Fruit fly (Drosophila melanogaster): Measurements from ENCODE around the gene CG3285.

The CG3285 gene

DNA sequence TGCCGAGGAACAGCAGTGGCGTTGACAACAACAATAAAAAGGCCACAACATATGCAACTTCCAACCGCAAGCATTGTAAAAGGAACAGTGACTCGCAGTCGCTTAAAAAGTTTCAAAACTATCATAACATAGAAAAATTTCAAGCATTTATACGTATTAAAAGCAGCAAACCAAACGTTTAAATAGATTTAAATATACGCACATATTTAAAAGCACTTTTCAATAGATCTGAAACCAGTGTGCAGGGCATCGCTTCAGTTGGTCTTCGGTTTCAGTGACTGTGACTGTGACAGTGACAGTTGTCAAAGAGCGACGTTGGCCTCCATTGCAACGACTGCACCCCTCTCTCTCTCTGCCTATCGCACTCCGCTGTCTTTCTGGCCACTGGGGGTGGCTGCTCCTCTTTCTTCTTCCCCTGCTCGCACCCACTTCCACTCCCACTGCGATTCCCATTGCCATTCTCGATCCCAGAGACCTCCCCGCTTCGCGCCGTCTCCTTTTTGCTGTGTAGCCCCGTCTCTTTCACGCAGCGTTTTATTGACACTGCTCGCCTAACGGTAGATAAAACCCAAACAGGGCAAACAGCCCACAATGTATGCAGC, 17.5 kb downstream of the CG3285 start (continued):
- TF ChIP-seq CG9932 (GFP tag; IDR thresholded peaks at IDR 0.05): no peak
- TF ChIP-seq CG11398 (GFP tag; optimal IDR thresholded peaks at IDR 0.05): peak; percentile 2
- TF ChIP-seq tio (GFP tag; optimal IDR thresholded peaks at IDR 0.05): peak; percentile 61
- TF ChIP-seq Abd-B (GFP tag; optimal IDR thresholded peaks at IDR 0.05): peak; percentile 68
- TF ChIP-seq jumu (GFP tag; optimal IDR thresholded peaks at IDR 0.05): peak; percentile 53
- peak; percentile 89 for TF ChIP-seq CG18262 (tag; optimal IDR thresholded peaks at IDR 0.05)
- peak; percentile 29 for TF ChIP-seq CG30431 (GFP tag; optimal IDR thresholded peaks at IDR 0.05)
- TF ChIP-seq Drgx (GFP tag; IDR thresholded peaks at IDR 0.05): peak; percentile 98
- TF ChIP-seq CG31388 (GFP tag; optimal IDR thresholded peaks at IDR 0.05): peak; percentile 22
- no peak for TF ChIP-seq ftz-f1 (GFP tag; optimal IDR thresholded peaks at IDR 0.05)
- TF ChIP-seq salm (tag; optimal IDR thresholded peaks at IDR 0.05): peak; percentile 66
- TF ChIP-seq CG6654 (GFP tag; optimal IDR thresholded peaks at IDR 0.05): peak; percentile 62
- TF ChIP-seq tap (tag; optimal IDR thresholded peaks at IDR 0.05): peak; percentile 79
- peak; percentile 78 for TF ChIP-seq sob (GFP tag; IDR thresholded peaks at IDR 0.05)
- TF ChIP-seq Dek (tag; optimal IDR thresholded peaks at IDR 0.05): peak; percentile 47
- no peak for TF ChIP-seq fru (optimal IDR thresholded peaks at IDR 0.05)
- peak; percentile 85 for TF ChIP-seq H2.0 (GFP tag; IDR thresholded peaks at IDR 0.05)
- TF ChIP-seq phol (tag; optimal IDR thresholded peaks at IDR 0.05): peak; percentile 89
- peak; percentile 32 for TF ChIP-seq crc (GFP tag; optimal IDR thresholded peaks at IDR 0.05)
- TF ChIP-seq E2f2 (GFP tag; IDR thresholded peaks at IDR 0.05): peak; percentile 68; the same call in 1 of the 2 replicates
- TF ChIP-seq ssp (GFP tag; IDR thresholded peaks at IDR 0.05): peak; percentile 70
- TF ChIP-seq otp (GFP tag; IDR thresholded peaks at IDR 0.05): peak; percentile 93
- TF ChIP-seq CG33557 (GFP tag; optimal IDR thresholded peaks at IDR 0.05): no peak
- TF ChIP-seq CG1647 (GFP tag; optimal IDR thresholded peaks at IDR 0.05): peak; percentile 51
- peak; percentile 79 for TF ChIP-seq CG6254 (GFP tag; optimal IDR thresholded peaks at IDR 0.05)
- peak; percentile 77 for TF ChIP-seq Gsc (GFP tag; IDR thresholded peaks at IDR 0.05)
- TF ChIP-seq CkIIα-i1 (GFP tag; IDR thresholded peaks at IDR 0.05): no peak
- TF ChIP-seq CG13424 (tag; optimal IDR thresholded peaks at IDR 0.05): peak; percentile 68
- TF ChIP-seq CrebB (tag; optimal IDR thresholded peaks at IDR 0.05): peak; percentile 37
- TF ChIP-seq CG16815 (GFP tag; optimal IDR thresholded peaks at IDR 0.05): peak; percentile 43
- TF ChIP-seq lab (GFP tag; optimal IDR thresholded peaks at IDR 0.05): peak; percentile 77
- 0 out of 2 replicates have a peak, but pooled peaks have one; percentile 24 for TF ChIP-seq nerfin-2 (GFP tag; IDR thresholded peaks at IDR 0.05; ENCODE audit: partially characterized antibody)
- TF ChIP-seq CG4360 (GFP tag; IDR thresholded peaks at IDR 0.05): peak; percentile 75
- peak in 1 of 2 experiments; percentile 75 for TF ChIP-seq Eip74EF (GFP tag; optimal IDR thresholded peaks at IDR 0.05)
- TF ChIP-seq gcm2 (GFP tag; optimal IDR thresholded peaks at IDR 0.05): peak; percentile 19
- TF ChIP-seq CG16863 (GFP tag; optimal IDR thresholded peaks at IDR 0.05): peak; percentile 71
- TF ChIP-seq oc (tag; optimal IDR thresholded peaks at IDR 0.05): peak; percentile 85
- peak; percentile 57 for TF ChIP-seq CG12769 (tag; optimal IDR thresholded peaks at IDR 0.05)
- TF ChIP-seq CG42726 (GFP tag; IDR thresholded peaks at IDR 0.05; ENCODE audit: partially characterized antibody): no peak
- TF ChIP-seq CG10979 (tag; optimal IDR thresholded peaks at IDR 0.05): peak; percentile 88
- TF ChIP-seq sd (tag; optimal IDR thresholded peaks at IDR 0.05): peak; percentile 6
- peak; percentile 78 for TF ChIP-seq nerfin-1 (tag; optimal IDR thresholded peaks at IDR 0.05)
- TF ChIP-seq NfI (GFP tag; optimal IDR thresholded peaks at IDR 0.05): peak; percentile 70
- peak; percentile 53 for TF ChIP-seq scrt (GFP tag; optimal IDR thresholded peaks at IDR 0.05)
- peak; percentile 60 for TF ChIP-seq CG6813 (GFP tag; optimal IDR thresholded peaks at IDR 0.05)
- no peak for TF ChIP-seq vfl (GFP tag; optimal IDR thresholded peaks at IDR 0.05)
- TF ChIP-seq p53 (GFP tag; optimal IDR thresholded peaks at IDR 0.05): no peak
- TF ChIP-seq Med (GFP tag): peak; percentile 94
- peak; percentile 25 for TF ChIP-seq CG1832 (GFP tag; optimal IDR thresholded peaks at IDR 0.05)

Data from whole organism, embryonic.